Fruit fly (Drosophila melanogaster): ENCODE measurements around the gene CG16952.
A peak's percentile ranks its signal among the peaks of the same experiment; 100 is the strongest.

The CG16952 gene

DNA sequence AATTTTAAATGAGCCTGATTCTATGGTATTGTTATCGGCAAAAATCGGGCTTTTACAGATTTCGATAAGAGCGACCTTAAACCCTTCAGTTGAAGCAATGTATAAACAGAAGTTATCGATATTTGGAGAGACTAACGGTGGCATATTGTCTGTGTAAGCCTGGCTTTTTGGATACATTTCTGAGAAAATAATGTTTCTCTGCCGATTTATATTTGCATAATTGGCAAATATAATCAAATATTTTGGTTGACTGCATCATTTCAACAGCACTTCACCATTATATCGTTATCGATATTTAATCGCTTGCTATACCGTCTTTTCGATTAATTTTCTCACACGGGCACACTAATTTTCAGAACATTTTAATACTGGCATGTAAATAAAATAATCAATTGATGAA, at the start of gene CG16952 (continued):
- TF ChIP-seq CrebB (tag; optimal IDR thresholded peaks at IDR 0.05) (no peak), aop (GFP tag; IDR thresholded peaks at IDR 0.05) (no peak), CG9797 (GFP tag; optimal IDR thresholded peaks at IDR 0.05) (peak; percentile 63), CG31388 (GFP tag; optimal IDR thresholded peaks at IDR 0.05) (no peak), E2f2 (GFP tag; IDR thresholded peaks at IDR 0.05) (peak; percentile 65), Side (GFP tag; optimal IDR thresholded peaks at IDR 0.05) (no peak), CG5180 (GFP tag; optimal IDR thresholded peaks at IDR 0.05) (no peak), kay (GFP tag; optimal IDR thresholded peaks at IDR 0.05) (no peak), CG11504 (tag; optimal IDR thresholded peaks at IDR 0.05) (no peak), scrt (GFP tag; optimal IDR thresholded peaks at IDR 0.05) (no peak), CG16813 (GFP tag; IDR thresholded peaks at IDR 0.05; ENCODE audit: partially characterized antibody) (peak; percentile 93), CG5953 (GFP tag; IDR thresholded peaks at IDR 0.05) (no peak), CG11398 (GFP tag; optimal IDR thresholded peaks at IDR 0.05) (no peak), CG4282 (GFP tag; optimal IDR thresholded peaks at IDR 0.05) (no peak), CG42726 (GFP tag; IDR thresholded peaks at IDR 0.05; ENCODE audit: partially characterized antibody) (peak; percentile 50; the same call in 1 of the 2 replicates), CG17802 (tag; optimal IDR thresholded peaks at IDR 0.05) (peak; percentile 31), CG11723 (GFP tag; optimal IDR thresholded peaks at IDR 0.05) (no peak), prd (optimal IDR thresholded peaks at IDR 0.05) (no peak), prd (GFP tag; IDR thresholded peaks at IDR 0.05) (no peak), CG12769 (tag; optimal IDR thresholded peaks at IDR 0.05) (no peak), gce (GFP tag; IDR thresholded peaks at IDR 0.05) (no peak), CG13296 (GFP tag; optimal IDR thresholded peaks at IDR 0.05) (no peak), CG10543 (GFP tag; optimal IDR thresholded peaks at IDR 0.05) (no peak), ham (GFP tag; IDR thresholded peaks at IDR 0.05) (no peak), CG15514 (GFP tag; optimal IDR thresholded peaks at IDR 0.05) (peak; percentile 53), CG2202 (tag; optimal IDR thresholded peaks at IDR 0.05) (no peak), Dip3 (GFP tag; optimal IDR thresholded peaks at IDR 0.05) (no peak), tin (GFP tag; optimal IDR thresholded peaks at IDR 0.05) (no peak), Dek (tag; optimal IDR thresholded peaks at IDR 0.05) (no peak), hkb (optimal IDR thresholded peaks at IDR 0.05) (no peak), hkb (GFP tag; IDR thresholded peaks at IDR 0.05) (no peak), CG6175 (GFP tag; IDR thresholded peaks at IDR 0.05) (no peak), CG3726 (GFP tag; IDR thresholded peaks at IDR 0.05) (no peak), sr (GFP tag; IDR thresholded peaks at IDR 0.05) (no peak), schlank (tag; optimal IDR thresholded peaks at IDR 0.05) (no peak), MTF-1 (GFP tag; optimal IDR thresholded peaks at IDR 0.05; ENCODE audit: borderline replicate concordance) (no peak), ttk (GFP tag; IDR thresholded peaks at IDR 0.05) (no peak), CG2129 (GFP tag; IDR thresholded peaks at IDR 0.05; ENCODE audit: partially characterized antibody) (peak; percentile 80), seq (GFP tag; IDR thresholded peaks at IDR 0.05) (no peak), org-1 (GFP tag; optimal IDR thresholded peaks at IDR 0.05) (no peak), mam (GFP tag; optimal IDR thresholded peaks at IDR 0.05) (no peak), CTCF (GFP tag; optimal IDR thresholded peaks at IDR 0.05) (no peak), CG10209 (GFP tag; optimal IDR thresholded peaks at IDR 0.05) (no peak), CG31224 (GFP tag; IDR thresholded peaks at IDR 0.05) (no peak), CG34224 (GFP tag; IDR thresholded peaks at IDR 0.05; ENCODE audit: partially characterized antibody) (peak; percentile 85), oc (tag; optimal IDR thresholded peaks at IDR 0.05) (no peak), CG6813 (GFP tag; optimal IDR thresholded peaks at IDR 0.05) (no peak), fu2 (GFP tag; optimal IDR thresholded peaks at IDR 0.05) (no peak), gcm2 (GFP tag; optimal IDR thresholded peaks at IDR 0.05) (no peak), ind (GFP tag; optimal IDR thresholded peaks at IDR 0.05) (no peak), CG3163 (GFP tag; optimal IDR thresholded peaks at IDR 0.05) (no peak), NK7.1 (GFP tag; optimal IDR thresholded peaks at IDR 0.05) (no peak), CG4328 (GFP tag; optimal IDR thresholded peaks at IDR 0.05) (no peak)

Measured in whole organism, embryonic.